Worm (Caenorhabditis elegans): ENCODE data around the gene nmy-3.
"Not testable (repeated sequence)": the region's sequence is repeated elsewhere in the genome, so short reads cannot be mapped to it uniquely, and the experiment has no call there.

nmy-3 gene

DNA sequence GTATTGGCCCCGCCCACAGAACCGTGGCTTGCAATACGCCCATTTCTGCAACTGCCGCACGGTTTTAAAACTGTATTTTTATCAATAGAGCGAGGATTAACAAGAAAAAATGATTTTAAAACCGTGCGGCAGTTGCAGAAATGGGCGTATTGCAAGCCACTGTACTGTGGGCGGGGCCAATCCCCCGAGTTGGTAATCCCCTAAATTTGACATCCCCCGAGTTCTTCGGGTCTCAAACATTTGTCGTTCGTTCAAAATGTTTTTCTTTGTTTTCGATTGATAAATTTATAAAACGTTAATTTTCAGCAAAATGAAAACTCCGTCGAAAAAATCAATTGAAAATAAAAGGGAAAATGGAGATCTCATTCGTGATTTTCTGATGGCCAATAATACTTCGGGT lies 25.1 kb upstream of the nmy-3 start, which contains the start of gene Y11D7A.7:
Y11D7A.7 (plus strand) TSS at position 301 of the 400 bp plus-strand sequence.
- not testable (repeated sequence) for TF ChIP-seq alr-1 (tag; optimal IDR thresholded peaks at IDR 0.05; ENCODE audit: borderline replicate concordance); tbx-2 (tag; optimal IDR thresholded peaks at IDR 0.05); ces-1 (GFP tag; optimal IDR thresholded peaks at IDR 0.05)

DNA sequence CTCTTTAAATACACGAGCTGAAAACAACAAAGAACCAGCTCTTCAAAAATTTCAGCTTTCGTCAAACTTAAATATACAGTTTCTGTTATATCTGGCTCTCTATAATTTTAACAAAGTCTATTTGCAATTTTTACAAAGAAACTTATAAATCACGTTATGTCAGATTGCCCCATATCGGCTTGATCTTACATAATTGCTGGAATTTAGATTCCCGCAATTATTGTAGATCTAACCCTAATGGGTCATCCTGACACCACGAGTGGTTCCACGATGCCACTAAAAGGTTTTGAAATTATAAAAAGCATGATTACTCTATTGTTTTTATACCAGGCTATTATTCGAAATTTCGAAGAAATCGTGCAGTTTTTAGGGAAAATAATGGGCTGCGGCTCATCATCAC lies 23.2 kb upstream of the nmy-3 start, which contains the start of gene Y11D7A.8:
Y11D7A.8 (plus strand) TSS at position 301 of the 400 bp plus-strand sequence.
- TF ChIP-seq jun-1 (tag; optimal IDR thresholded peaks at IDR 0.05), result no peak
- no peak for TF ChIP-seq nhr-76 (tag; optimal IDR thresholded peaks at IDR 0.05)
- no peak for TF ChIP-seq dpl-1 (GFP tag; optimal IDR thresholded peaks at IDR 0.05)
- TF ChIP-seq efl-1 (optimal IDR thresholded peaks at IDR 0.05), result no peak
- TF ChIP-seq efl-1 (GFP tag; optimal IDR thresholded peaks at IDR 0.05 in 1 of 2), result peak in 1 of 2 experiments; percentile 83
- TF ChIP-seq grh-1 (GFP tag; IDR thresholded peaks at IDR 0.05), result no peak
- TF ChIP-seq pax-3 (tag; optimal IDR thresholded peaks at IDR 0.05), result no peak

DNA sequence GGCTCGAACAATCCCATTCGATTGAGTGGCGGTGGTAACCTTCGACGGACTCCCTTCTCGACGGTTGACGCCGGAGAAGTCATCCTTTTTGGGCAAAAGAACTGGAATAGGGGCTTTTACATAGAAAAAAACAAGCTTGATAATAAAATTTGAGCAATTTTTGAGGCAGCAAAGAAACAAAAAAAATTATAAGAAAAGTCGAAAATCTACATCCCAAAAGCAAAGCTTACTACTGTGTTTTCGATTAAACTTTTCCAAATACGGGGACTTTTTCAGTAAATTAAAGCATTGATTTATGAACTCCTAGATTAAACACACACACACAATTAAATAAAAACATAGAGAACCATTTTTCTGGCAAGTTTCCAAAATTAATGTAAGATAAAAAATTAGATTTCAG lies 18.3 kb upstream of the nmy-3 start, which contains the start of gene Y11D7A.9:
Y11D7A.9 (minus strand) TSS at position 101 of the 400 bp plus-strand sequence.
- TF ChIP-seq dsc-1 (tag; optimal IDR thresholded peaks at IDR 0.05), result no peak
- no peak for TF ChIP-seq nhr-20 (tag; optimal IDR thresholded peaks at IDR 0.05)
- no peak for TF ChIP-seq vab-15 (tag; optimal IDR thresholded peaks at IDR 0.05)
- TF ChIP-seq isw-1 (GFP tag; IDR thresholded peaks at IDR 0.05), result no peak
- no peak for TF ChIP-seq ceh-63 (GFP tag; optimal IDR thresholded peaks at IDR 0.05)
- no peak for TF ChIP-seq lsy-2 (tag; optimal IDR thresholded peaks at IDR 0.05)
- TF ChIP-seq egl-27 (tag; optimal IDR thresholded peaks at IDR 0.05), result no peak
- TF ChIP-seq F16B12.6 (tag; optimal IDR thresholded peaks at IDR 0.05), result no peak
- no peak for TF ChIP-seq nhr-84 (tag; optimal IDR thresholded peaks at IDR 0.05)
- no peak for TF ChIP-seq irx-1 (tag; optimal IDR thresholded peaks at IDR 0.05)
- TF ChIP-seq ceh-82 (tag; optimal IDR thresholded peaks at IDR 0.05), result no peak

DNA sequence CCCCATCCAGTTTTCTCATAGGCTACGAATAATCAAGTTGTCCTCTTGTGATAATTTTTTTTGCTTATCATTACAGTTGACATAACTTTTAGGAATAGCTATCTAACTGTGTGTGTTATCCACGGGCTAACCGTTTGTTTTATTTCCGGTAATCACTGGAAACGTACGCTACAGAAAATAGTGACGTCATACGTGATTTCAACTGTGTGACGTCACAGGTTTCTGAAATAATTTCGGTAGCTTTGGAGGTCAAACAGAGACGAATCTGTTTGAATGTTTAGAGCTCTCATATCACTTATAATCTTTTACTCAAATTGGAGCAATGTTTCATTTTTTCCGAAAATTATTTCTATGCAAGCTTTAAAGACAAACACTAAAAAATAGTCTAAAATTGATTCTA lies 17.4 kb upstream of the nmy-3 start:
- TF ChIP-seq nhr-84 (tag; optimal IDR thresholded peaks at IDR 0.05) (no peak), ztf-11 (tag; optimal IDR thresholded peaks at IDR 0.05) (no peak), unc-98 (GFP tag; IDR thresholded peaks at IDR 0.05) (no peak)

DNA sequence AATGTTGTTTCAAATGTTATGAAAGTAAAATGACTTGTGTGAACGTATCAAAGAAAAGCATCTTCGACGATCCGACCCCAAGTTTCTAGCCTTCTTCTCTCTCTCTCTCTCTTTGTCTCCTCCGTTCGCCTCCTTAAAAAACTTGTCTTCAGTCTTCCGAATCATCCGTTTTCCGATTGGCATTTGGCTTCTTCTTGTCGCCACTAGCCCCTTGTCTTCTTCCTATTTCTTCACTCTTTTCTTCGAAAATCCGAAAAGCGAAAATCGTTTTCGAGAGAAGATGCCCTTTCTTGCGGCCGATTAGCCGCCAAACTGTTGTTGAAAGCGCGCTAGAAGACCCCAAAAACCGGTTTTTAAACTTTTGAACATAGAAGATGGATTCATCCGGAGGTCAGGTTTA lies 15.7 kb upstream of the nmy-3 start:
- TF ChIP-seq irx-1 (tag; optimal IDR thresholded peaks at IDR 0.05) (no peak), lin-35 (GFP tag; optimal IDR thresholded peaks at IDR 0.05) (no peak), mep-1 (tag; optimal IDR thresholded peaks at IDR 0.05) (no peak), ama-1 (optimal IDR thresholded peaks at IDR 0.05) (peak; percentile 11), pax-3 (tag; optimal IDR thresholded peaks at IDR 0.05) (no peak), C04F5.9 (tag; optimal IDR thresholded peaks at IDR 0.05) (no peak), C34B4.2 (tag; optimal IDR thresholded peaks at IDR 0.05) (no peak), nhr-84 (tag; optimal IDR thresholded peaks at IDR 0.05) (no peak), mef-2 (tag; optimal IDR thresholded peaks at IDR 0.05) (no peak), blmp-1 (tag; optimal IDR thresholded peaks at IDR 0.05) (peak; percentile 93), unc-62 (GFP tag; optimal IDR thresholded peaks at IDR 0.05) (no peak), sox-4 (tag; optimal IDR thresholded peaks at IDR 0.05) (no peak)

DNA sequence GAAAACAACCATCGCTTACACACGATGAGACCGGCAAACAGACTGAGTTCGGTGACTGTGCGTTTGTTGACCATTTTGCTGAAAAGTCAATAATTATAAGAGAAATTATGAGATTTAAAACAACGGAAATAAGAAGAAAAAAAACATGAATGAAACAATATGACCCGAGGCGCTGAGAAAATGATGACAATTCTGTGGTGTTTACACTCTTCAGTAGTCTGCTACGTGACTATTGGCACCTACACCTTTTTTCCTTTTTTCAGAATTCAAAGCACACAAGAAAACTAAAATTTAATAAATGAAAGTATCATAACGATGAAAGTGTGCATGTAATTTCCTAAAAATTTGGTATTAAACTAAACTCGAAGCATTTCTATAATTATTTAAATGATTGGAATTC lies 14.6 kb upstream of the nmy-3 start, which contains the start of gene Y11D7A.10:
Y11D7A.10 (minus strand) TSS at position 82 of the 400 bp plus-strand sequence.
- peak in 1 of 2 experiments; percentile 2 for TF ChIP-seq lin-35 (GFP tag; optimal IDR thresholded peaks at IDR 0.05)
- no peak for TF ChIP-seq unc-98 (GFP tag; IDR thresholded peaks at IDR 0.05)
- peak; percentile 60 for TF ChIP-seq skn-1 (tag; optimal IDR thresholded peaks at IDR 0.05)

Data from whole organism, L1 larva.